Fruit fly (Drosophila melanogaster) Kc167 (cell line): ENCODE results near the gene CG5592.

Experiments used
- Myc ChIP-seq: fragments of >200 bp; optimal IDR thresholded peaks from 2 replicates; lab custom pipeline; 2017; ENCODE audit warnings: missing external identifiers
- Sin3A ChIP-seq: fragments of >200 bp; optimal IDR thresholded peaks from 2 replicates; lab custom pipeline; 2018; ENCODE audit warnings: missing external identifiers
- h ChIP-seq: fragments of >200 bp; optimal IDR thresholded peaks from 3 replicates; lab custom pipeline; 2018; ENCODE audit warnings: missing external identifiers
- insv ChIP-seq: fragments of >200 bp; optimal IDR thresholded peaks from 3 replicates; lab custom pipeline; 2018; ENCODE audit warnings: missing external identifiers
- psq ChIP-seq: fragments of >200 bp; optimal IDR thresholded peaks from 2 replicates; lab custom pipeline; 2017; ENCODE audit warnings: missing external identifiers
- ttk ChIP-seq: sonication (Bioruptor generic); optimal IDR thresholded peaks from 2 replicates; lab custom pipeline; 2017; ENCODE audit warnings: missing external identifiers

Gene CG5592

dm6 chr3L:5907077-5907476, 9.6 kb downstream of the CG5592 start, which contains the start of gene CG13288:
CG13288 (plus strand) TSS chr3L:5907381.
- TF ChIP-seq h (lab: Kevin White, UChicago), result no peak
- TF ChIP-seq Myc (lab: Kevin White, UChicago), result no peak
- TF ChIP-seq psq, result no peak
- no peak for TF ChIP-seq ttk
- TF ChIP-seq insv (lab: Kevin White, UChicago), result no peak
- no peak for TF ChIP-seq Sin3A (lab: Kevin White, UChicago)

dm6 chr3L:5920778-5921177, 23.3 kb downstream of the CG5592 start:
- no peak for TF ChIP-seq Myc (lab: Kevin White, UChicago)
- no peak for TF ChIP-seq psq
- no peak for TF ChIP-seq ttk
- TF ChIP-seq h (lab: Kevin White, UChicago), result no peak
- no peak for TF ChIP-seq Sin3A (lab: Kevin White, UChicago)
- no peak for TF ChIP-seq insv (lab: Kevin White, UChicago)

- TF ChIP-seq Myc (lab: Kevin White, UChicago) (no peak), psq (no peak), ttk (no peak), h (lab: Kevin White, UChicago) (no peak)
These were observed 23.8 kb downstream of the CG5592 start, which contains the start of gene PXo for dm6 chr3L:5921216-5921615. PXo (minus strand) TSS chr3L:5921316.

- TF ChIP-seq Myc (lab: Kevin White, UChicago) (no peak), psq (no peak), h (lab: Kevin White, UChicago) (no peak), insv (lab: Kevin White, UChicago) (no peak), Sin3A (lab: Kevin White, UChicago) (no peak), ttk (no peak)
These were observed 24.7 kb downstream of the CG5592 start, which contains the start of gene CG32407 for dm6 chr3L:5922005-5922685. CG32407 (plus strand) TSS chr3L:5922055.

- TF ChIP-seq Myc (lab: Kevin White, UChicago) (no peak), insv (lab: Kevin White, UChicago) (no peak), h (lab: Kevin White, UChicago) (no peak)
These were observed 26.2 kb downstream of the CG5592 start, which contains the start of gene CG33523 for dm6 chr3L:5923646-5924122. CG33523 (plus strand) TSS chr3L:5923862.

dm6 chr3L:5926015-5926988, 28.9 kb downstream of the CG5592 start:
- no peak for TF ChIP-seq Sin3A (lab: Kevin White, UChicago)
- no peak for TF ChIP-seq insv (lab: Kevin White, UChicago)
- no peak for TF ChIP-seq ttk
- no peak for TF ChIP-seq h (lab: Kevin White, UChicago)
- TF ChIP-seq Myc (lab: Kevin White, UChicago), result no peak
- no peak for TF ChIP-seq psq

- no peak for TF ChIP-seq h (lab: Kevin White, UChicago)
These were observed 30.1 kb downstream of the CG5592 start for dm6 chr3L:5927536-5927935.

dm6 chr3L:5932363-5932914, 35.0 kb downstream of the CG5592 start, which contains the start of gene Rcc1:
Rcc1 (minus strand) TSS chr3L:5932773.
- no peak for TF ChIP-seq h (lab: Kevin White, UChicago)
- no peak for TF ChIP-seq ttk
- TF ChIP-seq Myc (lab: Kevin White, UChicago), result no peak
- TF ChIP-seq psq, result no peak
- TF ChIP-seq insv (lab: Kevin White, UChicago), result no peak
- TF ChIP-seq Sin3A (lab: Kevin White, UChicago), result no peak

dm6 chr3L:5940431-5940830, 43.0 kb downstream of the CG5592 start:
- TF ChIP-seq h (lab: Kevin White, UChicago), result no peak
- TF ChIP-seq ttk, result no peak
- no peak for TF ChIP-seq psq
- TF ChIP-seq Sin3A (lab: Kevin White, UChicago), result no peak
- no peak for TF ChIP-seq insv (lab: Kevin White, UChicago)
- no peak for TF ChIP-seq Myc (lab: Kevin White, UChicago)

dm6 chr3L:5941086-5941485, 43.6 kb downstream of the CG5592 start:
- TF ChIP-seq ttk (no peak), psq (no peak), insv (lab: Kevin White, UChicago) (no peak), Sin3A (lab: Kevin White, UChicago) (no peak), Myc (lab: Kevin White, UChicago) (no peak), h (lab: Kevin White, UChicago) (no peak)

- TF ChIP-seq h (lab: Kevin White, UChicago), result no peak
- no peak for TF ChIP-seq Sin3A (lab: Kevin White, UChicago)
- TF ChIP-seq psq, result no peak
- TF ChIP-seq Myc (lab: Kevin White, UChicago), result no peak
- TF ChIP-seq ttk, result no peak
- TF ChIP-seq insv (lab: Kevin White, UChicago), result no peak
These were observed 44.1 kb downstream of the CG5592 start for dm6 chr3L:5941508-5941907.
